Fruit fly (Drosophila melanogaster) whole organism, embryonic: ENCODE measurements around the gene CG10435.

Experiments
- CG10147 ChIP-seq: fragments of 200-800 bp; sonication (Bioruptor generic); optimal IDR thresholded peaks from 2 replicates; lab custom pipeline; 2019; ENCODE audit warnings: missing biosample characterization, mild to moderate bottlenecking, missing genetic modification characterization, moderate library complexity
- CG10366 ChIP-seq: fragments of 200-800 bp; sonication (Bioruptor generic); IDR thresholded peaks from 2 replicates; pipeline ENCODE4 v1.3.6; 2022; ENCODE audit warnings: missing biosample characterization, missing genetic modification characterization
- CG11247 ChIP-seq: fragments of 200-800 bp; sonication (Bioruptor generic); IDR thresholded peaks from 2 replicates; pipeline ENCODE4 v1.3.6; 2022; ENCODE audit warnings: missing biosample characterization, missing genetic modification characterization
- CG11456 ChIP-seq: fragments of 200-800 bp; sonication (Bioruptor generic); IDR thresholded peaks from 3 replicates; pipeline ENCODE4 v1.3.6; 2022; ENCODE audit warnings: missing biosample characterization, missing genetic modification characterization
- CG11696 ChIP-seq: fragments of 200-800 bp; sonication (Bioruptor generic); IDR thresholded peaks from 2 replicates; pipeline ENCODE4 v1.3.6; 2022; ENCODE audit warnings: missing biosample characterization, missing genetic modification characterization
- CG12219 ChIP-seq: fragments of 200-800 bp; sonication (Bioruptor generic); optimal IDR thresholded peaks from 3 replicates; lab custom pipeline; 2018; ENCODE audit warnings: missing biosample characterization, mild to moderate bottlenecking, missing genetic modification characterization
- CG12236 ChIP-seq: fragments of 200-800 bp; sonication (Bioruptor generic); optimal IDR thresholded peaks from 2 replicates; lab custom pipeline; 2016; ENCODE audit warnings: missing biosample characterization, missing genetic modification characterization
- CG12659 ChIP-seq: fragments of 200-800 bp; sonication (Bioruptor generic); optimal IDR thresholded peaks from 3 replicates; lab custom pipeline; 2017; ENCODE audit warnings: mild to moderate bottlenecking, missing biosample characterization, missing genetic modification reagents, missing genetic modification characterization
- CG14710 ChIP-seq: fragments of 200-800 bp; sonication (Bioruptor generic); optimal IDR thresholded peaks from 3 replicates; lab custom pipeline; 2019; ENCODE audit warnings: missing biosample characterization, mild to moderate bottlenecking, missing genetic modification characterization, moderate library complexity
- CG15601 ChIP-seq: fragments of 200-800 bp; sonication (Bioruptor generic); optimal IDR thresholded peaks from 3 replicates; lab custom pipeline; 2019; ENCODE audit warnings: missing biosample characterization, mild to moderate bottlenecking, missing genetic modification characterization, moderate library complexity
- CG16863 ChIP-seq: fragments of 200-800 bp; sonication (Bioruptor generic); optimal IDR thresholded peaks from 3 replicates; lab custom pipeline; 2016; ENCODE audit warnings: missing biosample characterization, missing genetic modification characterization
- CG17568 ChIP-seq: fragments of 200-800 bp; sonication (Bioruptor generic); optimal IDR thresholded peaks from 2 replicates; lab custom pipeline; 2018; ENCODE audit warnings: missing biosample characterization, mild to moderate bottlenecking, missing genetic modification characterization, moderate library complexity
- CG17912 ChIP-seq: fragments of 200-800 bp; sonication (Bioruptor generic); optimal IDR thresholded peaks from 2 replicates; lab custom pipeline; 2018; ENCODE audit warnings: missing biosample characterization, mild to moderate bottlenecking, missing genetic modification characterization
- CG3065 ChIP-seq: fragments of 200-800 bp; sonication (Bioruptor generic); optimal IDR thresholded peaks from 2 replicates; lab custom pipeline; 2016; ENCODE audit warnings: missing biosample characterization, missing genetic modification characterization
- CG3847 ChIP-seq: fragments of 200-800 bp; sonication (Bioruptor generic); IDR thresholded peaks from 2 replicates; pipeline ENCODE4 v1.3.6; 2022; ENCODE audit warnings: missing biosample characterization, missing genetic modification characterization
- CG4404 ChIP-seq: fragments of 200-800 bp; sonication (Bioruptor generic); IDR thresholded peaks from 2 replicates; pipeline ENCODE4 v1.3.6; 2022; ENCODE audit warnings: missing biosample characterization, missing genetic modification characterization
- CG4730 ChIP-seq: fragments of 200-800 bp; sonication (Bioruptor generic); IDR thresholded peaks from 2 replicates; pipeline ENCODE4 v1.3.6; 2022; ENCODE audit warnings: missing biosample characterization, missing genetic modification characterization
- CG5245 ChIP-seq: fragments of 200-800 bp; sonication (Bioruptor generic); optimal IDR thresholded peaks from 3 replicates; lab custom pipeline; 2016; ENCODE audit warnings: missing biosample characterization, missing genetic modification characterization
- CG6272 ChIP-seq: fragments of 200-800 bp; sonication (Bioruptor generic); IDR thresholded peaks from 2 replicates; pipeline ENCODE4 v1.3.6; 2022; ENCODE audit warnings: missing biosample characterization, missing genetic modification characterization
- CG9876 ChIP-seq: fragments of 200-800 bp; sonication (Bioruptor generic); optimal IDR thresholded peaks from 2 replicates; lab custom pipeline; 2016; ENCODE audit warnings: missing biosample characterization, missing genetic modification characterization
- CHES-1-like ChIP-seq: fragments of 200-800 bp; sonication (Bioruptor generic); optimal IDR thresholded peaks from 2 replicates; lab custom pipeline; 2016; ENCODE audit warnings: missing biosample characterization, missing genetic modification characterization
- D19B ChIP-seq: fragments of 200-800 bp; sonication (Bioruptor generic); optimal IDR thresholded peaks from 2 replicates; lab custom pipeline; 2017; ENCODE audit warnings: missing biosample characterization, mild to moderate bottlenecking, missing genetic modification characterization
- E2f2 ChIP-seq: fragments of 200-800 bp; sonication (Bioruptor generic); IDR thresholded peaks from 2 replicates; pipeline ENCODE4 v1.3.6; 2022; ENCODE audit warnings: missing biosample characterization, missing genetic modification characterization
- Fer2 ChIP-seq: fragments of 200-800 bp; sonication (Bioruptor generic); optimal IDR thresholded peaks from 2 replicates; lab custom pipeline; 2018; ENCODE audit warnings: missing biosample characterization, mild to moderate bottlenecking, missing genetic modification characterization, moderate library complexity
- HmgD ChIP-seq: fragments of 200-800 bp; sonication (Bioruptor generic); optimal IDR thresholded peaks from 3 replicates; lab custom pipeline; 2016; ENCODE audit warnings: missing biosample characterization, missing genetic modification characterization
- HmgZ ChIP-seq: fragments of 200-800 bp; sonication (Bioruptor generic); optimal IDR thresholded peaks from 2 replicates; lab custom pipeline; 2018; ENCODE audit warnings: missing biosample characterization, mild to moderate bottlenecking, missing genetic modification characterization
- Hr51 ChIP-seq, 2 experiments: fragments of 200-800 bp; sonication (Bioruptor generic); optimal IDR thresholded peaks; 2 replicates in 1 of 2; 3 replicates in 1 of 2; lab custom pipeline; 2016 to 2018; ENCODE audit warnings: missing biosample characterization in 2 of 2, missing genetic modification characterization in 2 of 2, mild to moderate bottlenecking in 1 of 2, moderate library complexity in 1 of 2
- Max ChIP-seq: fragments of 200-800 bp; sonication (Bioruptor generic); optimal IDR thresholded peaks from 2 replicates; lab custom pipeline; 2016; ENCODE audit warnings: missing biosample characterization, mild to moderate bottlenecking, missing genetic modification characterization
- Neu2 ChIP-seq: fragments of 200-800 bp; sonication (Bioruptor generic); optimal IDR thresholded peaks from 3 replicates; lab custom pipeline; 2016; ENCODE audit warnings: missing biosample characterization, missing genetic modification characterization, borderline replicate concordance
- Optix ChIP-seq: fragments of 200-800 bp; sonication (Bioruptor generic); IDR thresholded peaks from 3 replicates; pipeline ENCODE4 v1.3.6; 2022; ENCODE audit warnings: missing biosample characterization, missing genetic modification characterization
- Ssrp ChIP-seq: fragments of 200-800 bp; sonication (Bioruptor generic); optimal IDR thresholded peaks from 2 replicates; lab custom pipeline; 2018; ENCODE audit warnings: missing biosample characterization, mild to moderate bottlenecking, missing genetic modification characterization, moderate library complexity
- Taf1 ChIP-seq: fragments of 200-800 bp; sonication (Bioruptor generic); IDR thresholded peaks from 2 replicates; pipeline ENCODE4 v1.3.6; 2022; ENCODE audit warnings: missing biosample characterization, missing genetic modification characterization
- Usf ChIP-seq: fragments of 200-800 bp; sonication (Bioruptor generic); optimal IDR thresholded peaks from 2 replicates; lab custom pipeline; 2017; ENCODE audit warnings: missing genotype, missing biosample characterization, missing genetic modification characterization
- caup ChIP-seq: fragments of 200-800 bp; sonication (Bioruptor generic); optimal IDR thresholded peaks from 3 replicates; lab custom pipeline; 2017; ENCODE audit warnings: missing biosample characterization, mild to moderate bottlenecking, missing genetic modification characterization, moderate library complexity; ENCODE audit not compliant: severe bottlenecking
- ci ChIP-seq: fragments of 200-800 bp; sonication (Bioruptor generic); IDR thresholded peaks from 3 replicates; pipeline ENCODE4 v1.3.6; 2022; ENCODE audit warnings: missing biosample characterization, missing genetic modification characterization
- dan ChIP-seq: fragments of 200-800 bp; sonication (Bioruptor generic); IDR thresholded peaks from 2 replicates; pipeline ENCODE4 v1.3.6; 2022; ENCODE audit warnings: missing biosample characterization, missing genetic modification characterization
- dpn ChIP-seq, 2 experiments: fragments of 200-800 bp; sonication (Bioruptor generic); optimal IDR thresholded peaks; 3 replicates each; lab custom pipeline; 2016; ENCODE audit warnings: missing biosample characterization in 2 of 2, missing genetic modification characterization in 2 of 2
- gce ChIP-seq: fragments of 200-800 bp; sonication (Bioruptor generic); IDR thresholded peaks from 3 replicates; pipeline ENCODE4 v1.3.6; 2022; ENCODE audit warnings: missing biosample characterization, missing genetic modification characterization
- gfzf ChIP-seq: fragments of 200-800 bp; sonication (Bioruptor generic); optimal IDR thresholded peaks from 2 replicates; lab custom pipeline; 2016; ENCODE audit warnings: missing biosample characterization, mild to moderate bottlenecking, missing genetic modification characterization, moderate library complexity
- grau ChIP-seq: fragments of 200-800 bp; optimal IDR thresholded peaks from 3 replicates; lab custom pipeline; 2019; ENCODE audit warnings: missing biosample characterization, mild to moderate bottlenecking, missing genetic modification characterization, moderate library complexity
- kay ChIP-seq: fragments of 200-800 bp; sonication (Bioruptor generic); optimal IDR thresholded peaks from 2 replicates; lab custom pipeline; 2016; ENCODE audit warnings: missing biosample characterization, missing genetic modification characterization
- luna ChIP-seq: fragments of 200-800 bp; sonication (Bioruptor generic); optimal IDR thresholded peaks from 2 replicates; lab custom pipeline; 2016; ENCODE audit warnings: missing biosample characterization, missing genetic modification characterization
- nom ChIP-seq: fragments of 200-800 bp; sonication (Bioruptor generic); optimal IDR thresholded peaks from 2 replicates; lab custom pipeline; 2017; ENCODE audit warnings: missing biosample characterization, missing genetic modification characterization, mild to moderate bottlenecking, moderate library complexity, missing genetic modification reagents
- otp ChIP-seq: fragments of 200-800 bp; sonication (Bioruptor generic); IDR thresholded peaks from 3 replicates; pipeline ENCODE4, ENCODE4 v1.3.6; 2022; ENCODE audit warnings: missing biosample characterization, missing genetic modification characterization
- pum ChIP-seq: fragments of 200-800 bp; sonication (Bioruptor generic); optimal IDR thresholded peaks from 2 replicates; lab custom pipeline; 2016; ENCODE audit warnings: missing biosample characterization, missing genetic modification characterization
- schlank ChIP-seq: fragments of 200-800 bp; sonication (Bioruptor generic); optimal IDR thresholded peaks from 2 replicates; lab custom pipeline; 2018; ENCODE audit warnings: missing biosample characterization, mild to moderate bottlenecking, missing genetic modification characterization
- slbo ChIP-seq: fragments of 200-800 bp; sonication (Bioruptor generic); IDR thresholded peaks from 2 replicates; pipeline ENCODE4 v1.3.6; 2022; ENCODE audit warnings: missing biosample characterization, missing genetic modification characterization
- sqz ChIP-seq: fragments of 200-800 bp; sonication (Bioruptor generic); optimal IDR thresholded peaks from 3 replicates; lab custom pipeline; 2018; ENCODE audit warnings: missing biosample characterization, mild to moderate bottlenecking, missing genetic modification characterization
- tup ChIP-seq: fragments of 200-800 bp; sonication (Bioruptor generic); optimal IDR thresholded peaks from 2 replicates; lab custom pipeline; 2016; ENCODE audit warnings: missing biosample characterization, mild to moderate bottlenecking, missing genetic modification characterization, moderate library complexity
- zf30C ChIP-seq: fragments of 200-800 bp; sonication (Bioruptor generic); optimal IDR thresholded peaks from 3 replicates; lab custom pipeline; 2018; ENCODE audit warnings: missing biosample characterization, mild to moderate bottlenecking, missing genetic modification characterization

CG10435 gene

dm6 chr3R:8001074-8001669 is 11.8 kb downstream of the CG10435 start, which contains the start of the genes Kmn2 and CG2698 (continued):
- peak; percentile 92 for TF ChIP-seq E2f2 (GFP tag; lab: Robert Waterston, UW)
- TF ChIP-seq caup (GFP tag; lab: Kevin White, UChicago), result peak; percentile 96
- peak; percentile 80 to 94 for TF ChIP-seq Hr51 (GFP tag; optimal IDR thresholded peaks at IDR 0.05; lab: Kevin White, UChicago)
- TF ChIP-seq CG11696 (GFP tag; lab: Robert Waterston, UW), result peak; percentile 86
- no peak for TF ChIP-seq luna
- TF ChIP-seq CG10366 (GFP tag; lab: Robert Waterston, UW), result peak; percentile 98
- peak; percentile 100 for TF ChIP-seq grau
- TF ChIP-seq CG12219 (GFP tag; lab: Kevin White, UChicago), result peak; percentile 81
- peak; percentile 97 for TF ChIP-seq otp
- TF ChIP-seq HmgZ, result peak; percentile 96
- TF ChIP-seq tup (GFP tag; lab: Kevin White, UChicago), result peak; percentile 87
- TF ChIP-seq zf30C (GFP tag; lab: Kevin White, UChicago), result no peak
- peak; percentile 88 for TF ChIP-seq CG17568 (GFP tag; lab: Kevin White, UChicago)
- TF ChIP-seq CHES-1-like (GFP tag; lab: Kevin White, UChicago), result peak; percentile 64
- peak; percentile 99 for TF ChIP-seq slbo (GFP tag; lab: Robert Waterston, UW)
- peak; percentile 92 for TF ChIP-seq CG5245 (GFP tag; lab: Kevin White, UChicago)
- TF ChIP-seq Optix (GFP tag; lab: Robert Waterston, UW), result peak; percentile 95
- peak; percentile 97 for TF ChIP-seq CG12659 (GFP tag; lab: Kevin White, UChicago)
- TF ChIP-seq CG15601 (tag; lab: Kevin White, UChicago), result peak; percentile 91
- TF ChIP-seq CG14710 (tag; lab: Kevin White, UChicago), result peak; percentile 96
- no peak for TF ChIP-seq gfzf (GFP tag; lab: Kevin White, UChicago)
- peak; percentile 99 for TF ChIP-seq CG3847
- TF ChIP-seq Ssrp (tag; lab: Kevin White, UChicago), result peak; percentile 95
- peak; percentile 90 for TF ChIP-seq nom (GFP tag; lab: Kevin White, UChicago)
- TF ChIP-seq CG12236 (GFP tag; lab: Kevin White, UChicago), result peak; percentile 49
- peak; percentile 93 for TF ChIP-seq dan (GFP tag; lab: Robert Waterston, UW)
- TF ChIP-seq Max (GFP tag; lab: Kevin White, UChicago), result peak; percentile 96
- TF ChIP-seq D19B, result peak; percentile 85
- peak; percentile 84 for TF ChIP-seq schlank (tag; lab: Kevin White, UChicago)
- TF ChIP-seq Neu2, result no peak
- TF ChIP-seq CG4404, result peak; percentile 97
- peak; percentile 86 for TF ChIP-seq CG17912 (GFP tag; lab: Kevin White, UChicago)
- TF ChIP-seq dpn (GFP tag; optimal IDR thresholded peaks at IDR 0.05; lab: Kevin White, UChicago), result peak; percentile 83 to 98
- peak; percentile 97 for TF ChIP-seq CG11456 (GFP tag; lab: Robert Waterston, UW)
- peak; percentile 83 for TF ChIP-seq CG16863 (GFP tag; lab: Kevin White, UChicago)
- peak; percentile 93 for TF ChIP-seq Fer2 (tag; lab: Kevin White, UChicago)
- peak; percentile 97 for TF ChIP-seq CG4730 (GFP tag; lab: Robert Waterston, UW)
- peak; percentile 96 for TF ChIP-seq Taf1
- peak; percentile 90 for TF ChIP-seq sqz (GFP tag; lab: Kevin White, UChicago)
- TF ChIP-seq CG3065 (GFP tag; lab: Kevin White, UChicago), result peak; percentile 79
- TF ChIP-seq gce, result peak; percentile 94
- TF ChIP-seq CG6272 (GFP tag; lab: Robert Waterston, UW), result peak; percentile 97
- TF ChIP-seq pum (GFP tag; lab: Kevin White, UChicago), result peak; percentile 85
- peak; percentile 85 for TF ChIP-seq kay (GFP tag; lab: Kevin White, UChicago)
- peak; percentile 95 for TF ChIP-seq CG10147 (GFP tag; lab: Kevin White, UChicago)
- peak; percentile 32 for TF ChIP-seq HmgD
- peak; percentile 98 for TF ChIP-seq CG11247 (GFP tag; lab: Robert Waterston, UW)
- TF ChIP-seq ci (GFP tag; lab: Robert Waterston, UW), result peak; percentile 98
- peak; percentile 48 for TF ChIP-seq CG9876 (GFP tag; lab: Kevin White, UChicago)
- peak; percentile 91 for TF ChIP-seq Usf (GFP tag; lab: Kevin White, UChicago)
